Fruit fly (Drosophila melanogaster): ENCODE data around the gene CG10097.

Gene CG10097

dm6 chr3R:12350497-12350896 lies 45.3 kb downstream of the CG10097 start, which contains the start of gene CG10038 (continued):
- TF ChIP-seq CG7556 (GFP tag; optimal IDR thresholded peaks at IDR 0.05) (no peak), CG14014 (GFP tag; IDR thresholded peaks at IDR 0.05) (no peak), ci (GFP tag; IDR thresholded peaks at IDR 0.05) (0 out of 3 replicates have a peak, but pooled peaks have one; percentile 23), CG13424 (tag; optimal IDR thresholded peaks at IDR 0.05) (peak; percentile 41), CG6765 (GFP tag; optimal IDR thresholded peaks at IDR 0.05) (no peak), CG3407 (GFP tag; optimal IDR thresholded peaks at IDR 0.05) (no peak), CG12391 (tag; optimal IDR thresholded peaks at IDR 0.05) (peak; percentile 46), BtbVII (GFP tag; optimal IDR thresholded peaks at IDR 0.05) (no peak), CG6654 (GFP tag; optimal IDR thresholded peaks at IDR 0.05) (no peak), Nf-YB (GFP tag; optimal IDR thresholded peaks at IDR 0.05) (peak; percentile 2), eve (GFP tag; optimal IDR thresholded peaks at IDR 0.05) (no peak), CG10979 (tag; optimal IDR thresholded peaks at IDR 0.05) (peak; percentile 21), sr (GFP tag; IDR thresholded peaks at IDR 0.05) (no peak), CG11560 (tag; IDR thresholded peaks at IDR 0.05) (no peak; the same call in 2 of the 3 replicates), CG17385 (GFP tag; optimal IDR thresholded peaks at IDR 0.05) (no peak), CG2875 (GFP tag; optimal IDR thresholded peaks at IDR 0.05) (peak; percentile 20), HLHmδ (GFP tag; optimal IDR thresholded peaks at IDR 0.05) (no peak), CG1233 (GFP tag; optimal IDR thresholded peaks at IDR 0.05) (no peak), danr (GFP tag; IDR thresholded peaks at IDR 0.05) (no peak), CG32772 (GFP tag; IDR thresholded peaks at IDR 0.05) (no peak), CG31365 (tag; optimal IDR thresholded peaks at IDR 0.05) (no peak), mld (GFP tag; IDR thresholded peaks at IDR 0.05; ENCODE audit: partially characterized antibody) (peak; percentile 80; the same call in 2 of the 3 replicates), bcd (GFP tag; optimal IDR thresholded peaks at IDR 0.05) (peak; percentile 41), CG6813 (GFP tag; optimal IDR thresholded peaks at IDR 0.05) (no peak), br (optimal IDR thresholded peaks at IDR 0.05) (no peak), B-H2 (GFP tag; optimal IDR thresholded peaks at IDR 0.05) (no peak), CG12104 (GFP tag; optimal IDR thresholded peaks at IDR 0.05) (no peak), CkIIα-i1 (GFP tag; IDR thresholded peaks at IDR 0.05) (no peak), CG14050 (GFP tag; IDR thresholded peaks at IDR 0.05) (no peak), maf-S (GFP tag; optimal IDR thresholded peaks at IDR 0.05) (peak; percentile 6), Mes4 (GFP tag; optimal IDR thresholded peaks at IDR 0.05) (no peak), CG2120 (GFP tag; optimal IDR thresholded peaks at IDR 0.05) (peak; percentile 57), CG7745 (tag; optimal IDR thresholded peaks at IDR 0.05) (no peak), CG2116 (GFP tag; optimal IDR thresholded peaks at IDR 0.05) (peak; percentile 96), Ets97D (GFP tag; optimal IDR thresholded peaks at IDR 0.05) (peak; percentile 60), tup (GFP tag; optimal IDR thresholded peaks at IDR 0.05) (no peak), sc (optimal IDR thresholded peaks at IDR 0.05) (no peak), sc (GFP tag; optimal IDR thresholded peaks at IDR 0.05) (no peak), CG14965 (GFP tag; optimal IDR thresholded peaks at IDR 0.05; ENCODE audit: borderline replicate concordance) (no peak), gcm (GFP tag; optimal IDR thresholded peaks at IDR 0.05) (no peak), bsh (GFP tag; optimal IDR thresholded peaks at IDR 0.05) (peak in 1 of 2 experiments; percentile 31), zen (tag; optimal IDR thresholded peaks at IDR 0.05) (no peak), CG10321 (GFP tag; IDR thresholded peaks at IDR 0.05) (no peak), gem (tag; optimal IDR thresholded peaks at IDR 0.05) (no peak), Jarid2 (GFP tag; optimal IDR thresholded peaks at IDR 0.05) (peak; percentile 14), CG10147 (GFP tag; optimal IDR thresholded peaks at IDR 0.05) (no peak), ttk (GFP tag; IDR thresholded peaks at IDR 0.05) (no peak), CG32767 (GFP tag; IDR thresholded peaks at IDR 0.05) (no peak), ssp (GFP tag; IDR thresholded peaks at IDR 0.05) (peak; percentile 84), dysf (GFP tag; IDR thresholded peaks at IDR 0.05) (0 out of 3 replicates have a peak, but pooled peaks have one; percentile 37), CG11093 (GFP tag; IDR thresholded peaks at IDR 0.05) (no peak)
